Fruit fly (Drosophila melanogaster) whole organism, embryonic: ENCODE measurements around the gene CG31278.

Experiments used
- CG1024 ChIP-seq: fragments of 200-800 bp; sonication (Bioruptor generic); IDR thresholded peaks from 2 replicates; pipeline ENCODE4 v1.3.6; 2022; ENCODE audit warnings: missing biosample characterization, missing genetic modification characterization
- CG18476 ChIP-seq: fragments of 200-800 bp; sonication (Bioruptor generic); optimal IDR thresholded peaks from 2 replicates; lab custom pipeline; 2016; ENCODE audit warnings: missing biosample characterization, mild to moderate bottlenecking, missing genetic modification characterization
- Oaz ChIP-seq: fragments of 200-800 bp; sonication (Bioruptor generic); IDR thresholded peaks from 2 replicates; pipeline ENCODE4 v1.3.6; 2022; ENCODE audit warnings: missing biosample characterization, missing genetic modification characterization
- zfh1 ChIP-seq: fragments of 200-800 bp; sonication (Bioruptor generic); IDR thresholded peaks from 3 replicates; pipeline ENCODE4 v1.3.6; 2022; ENCODE audit warnings: missing biosample characterization, missing genetic modification characterization

dm6 chr3R:10699020-10699951, 8.9 kb downstream of the CG31278 start:
- no peak for TF ChIP-seq CG18476
- TF ChIP-seq zfh1 (GFP tag; lab: Robert Waterston, UW) = no peak
- TF ChIP-seq Oaz = no peak
- TF ChIP-seq CG1024 = no peak
